Fruit fly (Drosophila melanogaster) Kc167 (cell line): ENCODE data around the gene Top3alpha.

ENCODE experiments used
- Myc ChIP-seq: fragments of >200 bp; optimal IDR thresholded peaks from 2 replicates; lab custom pipeline; 2017; ENCODE audit warnings: missing external identifiers
- Sin3A ChIP-seq: fragments of >200 bp; optimal IDR thresholded peaks from 2 replicates; lab custom pipeline; 2018; ENCODE audit warnings: missing external identifiers
- h ChIP-seq: fragments of >200 bp; optimal IDR thresholded peaks from 3 replicates; lab custom pipeline; 2018; ENCODE audit warnings: missing external identifiers
- insv ChIP-seq: fragments of >200 bp; optimal IDR thresholded peaks from 3 replicates; lab custom pipeline; 2018; ENCODE audit warnings: missing external identifiers
- psq ChIP-seq: fragments of >200 bp; optimal IDR thresholded peaks from 2 replicates; lab custom pipeline; 2017; ENCODE audit warnings: missing external identifiers
- ttk ChIP-seq: sonication (Bioruptor generic); optimal IDR thresholded peaks from 2 replicates; lab custom pipeline; 2017; ENCODE audit warnings: missing external identifiers

dm6 chr2L:19457890-19458580 lies 39.9 kb upstream of the Top3alpha start:
- no peak for TF ChIP-seq Sin3A
- TF ChIP-seq psq (lab: Kevin White, UChicago): no peak
- no peak for TF ChIP-seq insv (lab: Kevin White, UChicago)
- no peak for TF ChIP-seq h (lab: Kevin White, UChicago)
- TF ChIP-seq ttk (lab: Kevin White, UChicago): no peak
- no peak for TF ChIP-seq Myc (lab: Kevin White, UChicago)
